Worm (Caenorhabditis elegans): ENCODE measurements around the gene Y66A7A.9.

- no peak for TF ChIP-seq atf-7 (tag; optimal IDR thresholded peaks at IDR 0.05)
- TF ChIP-seq xnd-1 (tag; optimal IDR thresholded peaks at IDR 0.05) = no peak
- TF ChIP-seq nhr-27 (tag; optimal IDR thresholded peaks at IDR 0.05) = no peak
- TF ChIP-seq unc-130 (GFP tag; optimal IDR thresholded peaks at IDR 0.05) = no peak
- TF ChIP-seq tbp1 (GFP tag; optimal IDR thresholded peaks at IDR 0.05) = no peak
- TF ChIP-seq pha-4 (tag; optimal IDR thresholded peaks at IDR 0.05) = no peak
- no peak for TF ChIP-seq ekl-4 (GFP tag; IDR thresholded peaks at IDR 0.05)
These were observed 23.0 kb downstream of the Y66A7A.9 start for ce11 chrIII:11589311-11589710.

Measured in whole organism, young adult.